Fruit fly (Drosophila melanogaster) whole organism, embryonic: ENCODE results near the gene CG15322.
A peak's percentile ranks its signal among the peaks of the same experiment; 100 is the strongest.

Experiments used
- CG10462 ChIP-seq: fragments of 200-800 bp; sonication (Bioruptor generic); optimal IDR thresholded peaks from 2 replicates; lab custom pipeline; 2016; ENCODE audit warnings: missing biosample characterization, missing genetic modification characterization
- CG11696 ChIP-seq: fragments of 200-800 bp; sonication (Bioruptor generic); IDR thresholded peaks from 2 replicates; pipeline ENCODE4 v1.3.6; 2022; ENCODE audit warnings: missing biosample characterization, missing genetic modification characterization
- CG12744 ChIP-seq: fragments of 200-800 bp; sonication (Bioruptor generic); optimal IDR thresholded peaks from 2 replicates; lab custom pipeline; 2016; ENCODE audit warnings: missing biosample characterization, missing genetic modification characterization
- CG13424 ChIP-seq: fragments of 200-800 bp; sonication (Bioruptor generic); optimal IDR thresholded peaks from 2 replicates; lab custom pipeline; 2019; ENCODE audit warnings: missing biosample characterization, mild to moderate bottlenecking, missing genetic modification characterization, moderate library complexity
- CG14667 ChIP-seq: fragments of 200-800 bp; sonication (Bioruptor generic); IDR thresholded peaks from 2 replicates; pipeline ENCODE4 v1.3.6; 2022; ENCODE audit warnings: missing biosample characterization, missing genetic modification characterization
- CG15269 ChIP-seq: fragments of 200-800 bp; sonication (Bioruptor generic); optimal IDR thresholded peaks from 2 replicates; lab custom pipeline; 2018; ENCODE audit warnings: missing biosample characterization, mild to moderate bottlenecking, missing genetic modification characterization, moderate library complexity
- CG2199 ChIP-seq: fragments of 200-800 bp; sonication (Bioruptor generic); IDR thresholded peaks from 3 replicates; pipeline ENCODE4 v1.3.6; 2022; ENCODE audit warnings: missing biosample characterization, missing genetic modification characterization
- CG30403 ChIP-seq: fragments of 200-800 bp; sonication (Bioruptor generic); optimal IDR thresholded peaks from 3 replicates; lab custom pipeline; 2016; ENCODE audit warnings: missing biosample characterization, missing genetic modification characterization
- CG31224 ChIP-seq: fragments of 200-800 bp; sonication (Bioruptor generic); IDR thresholded peaks from 2 replicates; pipeline ENCODE4 v1.3.6; 2022; ENCODE audit warnings: missing biosample characterization, missing genetic modification characterization
- CG33213 ChIP-seq: fragments of 200-800 bp; sonication (Bioruptor generic); optimal IDR thresholded peaks from 3 replicates; lab custom pipeline; 2016; ENCODE audit warnings: missing biosample characterization, missing genetic modification characterization
- CG43689 ChIP-seq: fragments of 200-800 bp; sonication (Bioruptor generic); IDR thresholded peaks from 2 replicates; pipeline ENCODE4 v1.3.6; 2022; ENCODE audit warnings: missing biosample characterization, missing genetic modification characterization
- CG7556 ChIP-seq: fragments of 200-800 bp; sonication (Bioruptor generic); optimal IDR thresholded peaks from 2 replicates; lab custom pipeline; 2017; ENCODE audit warnings: missing biosample characterization, mild to moderate bottlenecking, missing genetic modification characterization
- CG8765 ChIP-seq: fragments of 200-800 bp; sonication (Bioruptor generic); IDR thresholded peaks from 2 replicates; pipeline ENCODE4 v1.3.6; 2022; ENCODE audit warnings: missing biosample characterization, missing genetic modification characterization
- CG9797 ChIP-seq: fragments of 200-800 bp; sonication (Bioruptor generic); optimal IDR thresholded peaks from 3 replicates; lab custom pipeline; 2018; ENCODE audit warnings: missing biosample characterization, mild to moderate bottlenecking, missing genetic modification characterization
- D ChIP-seq, 2 experiments: fragments of 200-800 bp in 1 of 2; fragments of >200 bp in 1 of 2; sonication (Bioruptor generic) in 1 of 2; optimal IDR thresholded peaks; 2 replicates in 1 of 2; 3 replicates in 1 of 2; lab custom pipeline; 2017; ENCODE audit warnings: mild to moderate bottlenecking in 1 of 2, missing biosample characterization in 1 of 2, missing genetic modification characterization in 1 of 2, missing genetic modification reagents in 1 of 2
- Dad ChIP-seq: fragments of 200-800 bp; sonication (Bioruptor generic); optimal IDR thresholded peaks from 3 replicates; lab custom pipeline; 2016; ENCODE audit warnings: missing biosample characterization, missing genetic modification characterization
- Deaf1 ChIP-seq: fragments of 200-800 bp; optimal IDR thresholded peaks from 3 replicates; lab custom pipeline; 2019; ENCODE audit warnings: missing biosample characterization, mild to moderate bottlenecking, missing genetic modification characterization, moderate library complexity
- Dek ChIP-seq: fragments of 200-800 bp; sonication (Bioruptor generic); optimal IDR thresholded peaks from 3 replicates; lab custom pipeline; 2019; ENCODE audit warnings: missing biosample characterization, mild to moderate bottlenecking, missing genetic modification characterization, moderate library complexity
- Dfd ChIP-seq, 2 experiments: fragments of >200 bp; optimal IDR thresholded peaks; 2 replicates each; lab custom pipeline; 2017; ENCODE audit warnings: missing biosample characterization in 2 of 2, missing genetic modification characterization in 2 of 2
- GATAe ChIP-seq: fragments of 200-800 bp; sonication (Bioruptor generic); conservative IDR thresholded peaks from 2 replicates; pipeline ENCODE4 v1.3.6; 2022; ENCODE audit warnings: missing biosample characterization, missing genetic modification characterization
- NC2β ChIP-seq: fragments of 200-800 bp; sonication (Bioruptor generic); optimal IDR thresholded peaks from 2 replicates; lab custom pipeline; 2016; ENCODE audit warnings: missing biosample characterization, missing genetic modification characterization
- NfI ChIP-seq: fragments of 200-800 bp; sonication (Bioruptor generic); optimal IDR thresholded peaks from 3 replicates; lab custom pipeline; 2018; ENCODE audit warnings: missing biosample characterization, mild to moderate bottlenecking, missing genetic modification characterization, moderate library complexity
- Pdp1 ChIP-seq, 2 experiments: fragments of 200-800 bp; sonication (Bioruptor generic); optimal IDR thresholded peaks; 3 replicates each; lab custom pipeline; 2016; ENCODE audit warnings: missing biosample characterization in 2 of 2, missing genetic modification characterization in 2 of 2, mild to moderate bottlenecking in 1 of 2, moderate library complexity in 1 of 2
- Ptx1 ChIP-seq: fragments of 200-800 bp; sonication (Bioruptor generic); IDR thresholded peaks from 2 replicates; pipeline ENCODE4 v1.3.6; 2022; ENCODE audit warnings: missing biosample characterization, missing genetic modification characterization
- Sox100B ChIP-seq: fragments of 200-800 bp; sonication (Bioruptor generic); optimal IDR thresholded peaks from 3 replicates; lab custom pipeline; 2018; ENCODE audit warnings: missing biosample characterization, mild to moderate bottlenecking, missing genetic modification characterization
- bigmax ChIP-seq: fragments of 200-800 bp; sonication (Bioruptor generic); optimal IDR thresholded peaks from 2 replicates; lab custom pipeline; 2018; ENCODE audit warnings: missing biosample characterization, mild to moderate bottlenecking, missing genetic modification characterization
- bowl ChIP-seq: fragments of 200-800 bp; sonication (Bioruptor generic); IDR thresholded peaks from 2 replicates; pipeline ENCODE4 v1.3.6; 2022; ENCODE audit warnings: missing biosample characterization, missing genetic modification characterization
- chm ChIP-seq: fragments of 200-800 bp; sonication (Bioruptor generic); IDR thresholded peaks from 2 replicates; pipeline ENCODE4 v1.3.6; 2022; ENCODE audit warnings: missing biosample characterization, missing genetic modification characterization
- ci ChIP-seq: fragments of 200-800 bp; sonication (Bioruptor generic); IDR thresholded peaks from 3 replicates; pipeline ENCODE4 v1.3.6; 2022; ENCODE audit warnings: missing biosample characterization, missing genetic modification characterization
- exex ChIP-seq: fragments of 200-800 bp; sonication (Bioruptor generic); optimal IDR thresholded peaks from 4 replicates; lab custom pipeline; 2018; ENCODE audit warnings: missing biosample characterization, mild to moderate bottlenecking, missing genetic modification characterization, moderate library complexity
- fd3F ChIP-seq: fragments of 200-800 bp; sonication (Bioruptor generic); optimal IDR thresholded peaks from 2 replicates; lab custom pipeline; 2018; ENCODE audit warnings: missing biosample characterization, mild to moderate bottlenecking, missing genetic modification characterization, moderate library complexity
- gem ChIP-seq: fragments of 200-800 bp; sonication (Bioruptor generic); optimal IDR thresholded peaks from 2 replicates; lab custom pipeline; 2019; ENCODE audit warnings: missing biosample characterization, mild to moderate bottlenecking, missing genetic modification characterization, moderate library complexity
- h ChIP-seq: fragments of >200 bp; optimal IDR thresholded peaks from 2 replicates; lab custom pipeline; 2017
- ham ChIP-seq: fragments of 200-800 bp; sonication (Bioruptor generic); IDR thresholded peaks from 2 replicates; pipeline ENCODE4 v1.3.6; 2022; ENCODE audit warnings: missing biosample characterization, missing genetic modification characterization
- kah ChIP-seq: fragments of 200-800 bp; sonication (Bioruptor generic); optimal IDR thresholded peaks from 2 replicates; lab custom pipeline; 2018; ENCODE audit warnings: missing biosample characterization, mild to moderate bottlenecking, missing genetic modification characterization
- lbe ChIP-seq: fragments of 200-800 bp; sonication (Bioruptor generic); optimal IDR thresholded peaks from 2 replicates; lab custom pipeline; 2016; ENCODE audit warnings: missing biosample characterization, mild to moderate bottlenecking, missing genetic modification characterization
- maf-S ChIP-seq: fragments of 200-800 bp; sonication (Bioruptor generic); optimal IDR thresholded peaks from 2 replicates; lab custom pipeline; 2016; ENCODE audit warnings: missing biosample characterization, missing genetic modification characterization
- p53 ChIP-seq: fragments of 200-800 bp; sonication (Bioruptor generic); optimal IDR thresholded peaks from 2 replicates; lab custom pipeline; 2016; ENCODE audit warnings: missing biosample characterization, missing genetic modification characterization
- pan ChIP-seq, 4 experiments: fragments of >200 bp in 3 of 4; fragments of 200-800 bp in 1 of 4; sonication (Bioruptor generic) in 1 of 4; optimal IDR thresholded peaks in 3 of 4; IDR thresholded peaks in 1 of 4; 2 replicates each; pipeline versions ENCODE4 v1.3.6 to Lab custom; 2017 to 2022; ENCODE audit warnings: missing biosample characterization in 2 of 4, missing genetic modification characterization in 2 of 4, mixed read lengths in 1 of 4
- pfk ChIP-seq: fragments of 200-800 bp; sonication (Bioruptor generic); optimal IDR thresholded peaks from 2 replicates; lab custom pipeline; 2018; ENCODE audit warnings: missing biosample characterization, mild to moderate bottlenecking, missing genetic modification characterization, moderate library complexity
- ro ChIP-seq: fragments of 200-800 bp; sonication (Bioruptor generic); IDR thresholded peaks from 2 replicates; pipeline ENCODE4 v1.3.6; 2022; ENCODE audit warnings: missing biosample characterization, missing genetic modification characterization
- row ChIP-seq: fragments of 200-800 bp; sonication (Bioruptor generic); IDR thresholded peaks from 3 replicates; pipeline ENCODE4 v1.3.6; 2022; ENCODE audit warnings: missing biosample characterization, missing genetic modification characterization
- shn ChIP-seq: fragments of 200-800 bp; sonication (Bioruptor generic); optimal IDR thresholded peaks from 3 replicates; lab custom pipeline; 2016; ENCODE audit warnings: missing biosample characterization, missing genetic modification characterization
- sim ChIP-seq: fragments of 200-800 bp; sonication (Bioruptor generic); IDR thresholded peaks from 2 replicates; pipeline ENCODE4 v1.3.6; 2022; ENCODE audit warnings: missing biosample characterization, missing genetic modification characterization
- stc ChIP-seq: fragments of 200-800 bp; sonication (Bioruptor generic); IDR thresholded peaks from 2 replicates; pipeline ENCODE4 v1.3.6; 2022; ENCODE audit warnings: missing biosample characterization, missing genetic modification characterization
- sug ChIP-seq: fragments of 200-800 bp; optimal IDR thresholded peaks from 2 replicates; lab custom pipeline; 2019; ENCODE audit warnings: missing biosample characterization, mild to moderate bottlenecking, missing genetic modification characterization, moderate library complexity
- tna ChIP-seq: fragments of 200-800 bp; sonication (Bioruptor generic); IDR thresholded peaks from 2 replicates; pipeline ENCODE4 v1.3.6; 2022; ENCODE audit warnings: missing biosample characterization, missing genetic modification characterization; ENCODE audit not compliant: partially characterized antibody
- trem ChIP-seq: fragments of 200-800 bp; optimal IDR thresholded peaks from 3 replicates; lab custom pipeline; 2019; ENCODE audit warnings: missing biosample characterization, mild to moderate bottlenecking, missing genetic modification characterization, moderate library complexity
- ttk ChIP-seq: fragments of 200-800 bp; sonication (Bioruptor generic); IDR thresholded peaks from 2 replicates; pipeline ENCODE4 v2.1.2; 2022; ENCODE audit warnings: missing biosample characterization, missing genetic modification characterization
- twi ChIP-seq: fragments of 200-800 bp; optimal IDR thresholded peaks from 2 replicates; lab custom pipeline; 2019; ENCODE audit warnings: missing biosample characterization, mild to moderate bottlenecking, missing genetic modification characterization, moderate library complexity

Gene CG15322

DNA sequence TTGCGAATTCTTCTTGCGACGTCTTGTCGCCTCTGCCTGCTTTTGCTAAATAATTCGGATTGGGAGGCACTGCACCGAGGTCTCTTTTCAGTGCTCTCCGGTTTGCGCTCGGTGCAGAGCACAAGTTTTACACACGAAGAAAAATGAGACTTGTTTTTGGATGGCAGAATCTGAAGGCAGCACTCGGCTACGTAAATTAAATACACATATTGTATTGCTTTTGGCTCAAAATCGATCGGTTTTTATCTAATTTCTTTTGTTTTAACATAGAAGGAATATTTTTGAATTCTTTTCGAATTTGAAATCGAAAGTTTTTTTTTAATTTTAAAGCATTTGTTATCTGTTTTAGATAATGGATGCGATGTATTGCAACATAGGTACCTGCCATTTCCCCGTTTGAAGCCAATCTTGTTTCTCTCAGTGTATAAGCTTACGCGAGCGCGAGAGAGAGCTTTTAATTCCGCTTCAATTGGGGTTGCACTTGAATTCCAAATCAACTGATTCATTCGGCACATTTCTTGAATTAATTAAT lies 40.2 kb downstream of the CG15322 start, which contains the start of gene AnxB10 (continued):
- TF ChIP-seq CG13424 (tag; lab: Kevin White, UChicago) (peak; percentile 72), ci (GFP tag; lab: Robert Waterston, UW) (no peak), trem (tag; lab: Kevin White, UChicago) (no peak), sug (tag; lab: Kevin White, UChicago) (peak; percentile 4), Deaf1 (peak; percentile 42), stc (GFP tag; lab: Robert Waterston, UW) (0 out of 2 replicates have a peak, but pooled peaks have one; percentile 52), kah (GFP tag; lab: Kevin White, UChicago) (no peak), pan (optimal IDR thresholded peaks at IDR 0.05; lab: Kevin White, UChicago) (no peak), pan (GFP tag; optimal IDR thresholded peaks at IDR 0.05 in 1 of 2, IDR thresholded peaks at IDR 0.05 in 1 of 2) (peak in 1 of 2 experiments; percentile 66), CG7556 (GFP tag; lab: Kevin White, UChicago) (peak; percentile 58), CG33213 (GFP tag; lab: Kevin White, UChicago) (no peak), CG43689 (GFP tag; lab: Robert Waterston, UW) (0 out of 2 replicates have a peak, but pooled peaks have one; percentile 24), CG31224 (GFP tag; lab: Robert Waterston, UW) (0 out of 2 replicates have a peak, but pooled peaks have one; percentile 25), bigmax (GFP tag; lab: Kevin White, UChicago) (no peak), CG10462 (no peak), CG30403 (GFP tag; lab: Kevin White, UChicago) (peak; percentile 65), exex (no peak), Ptx1 (GFP tag; lab: Robert Waterston, UW) (peak; percentile 69), Sox100B (peak; percentile 82), twi (tag; lab: Kevin White, UChicago) (no peak), Dad (GFP tag; lab: Kevin White, UChicago) (peak; percentile 12), GATAe (GFP tag; lab: Robert Waterston, UW) (no peak), Pdp1 (GFP tag; optimal IDR thresholded peaks at IDR 0.05; lab: Kevin White, UChicago) (peak; percentile 37 to 58), fd3F (GFP tag; lab: Kevin White, UChicago) (no peak), CG9797 (GFP tag; lab: Kevin White, UChicago) (no peak), maf-S (GFP tag; lab: Kevin White, UChicago) (peak; percentile 12), h (no peak), CG2199 (GFP tag; lab: Robert Waterston, UW) (no peak), CG12744 (GFP tag; lab: Kevin White, UChicago) (no peak), bowl (peak; percentile 61; the same call in 1 of the 2 replicates), lbe (GFP tag; lab: Kevin White, UChicago) (peak; percentile 82), NC2β (peak; percentile 8), CG8765 (GFP tag; lab: Robert Waterston, UW) (no peak), ham (GFP tag; lab: Robert Waterston, UW) (no peak), row (GFP tag; lab: Robert Waterston, UW) (peak; percentile 58), Dfd (GFP tag; optimal IDR thresholded peaks at IDR 0.05; lab: Kevin White, UChicago) (no peak), D (optimal IDR thresholded peaks at IDR 0.05; lab: Kevin White, UChicago) (no peak), D (GFP tag; optimal IDR thresholded peaks at IDR 0.05; lab: Kevin White, UChicago) (peak; percentile 49), sim (GFP tag; lab: Robert Waterston, UW) (no peak; the same call in 1 of the 2 replicates), Dek (tag; lab: Kevin White, UChicago) (peak; percentile 26), CG11696 (no peak), chm (GFP tag; lab: Robert Waterston, UW) (no peak), pfk (GFP tag; lab: Kevin White, UChicago) (no peak), CG15269 (peak; percentile 55), gem (tag; lab: Kevin White, UChicago) (peak; percentile 74), ro (GFP tag; lab: Robert Waterston, UW) (no peak), NfI (peak; percentile 37), tna (GFP tag; lab: Robert Waterston, UW) (no peak), p53 (GFP tag; lab: Kevin White, UChicago) (no peak), shn (GFP tag; lab: Kevin White, UChicago) (no peak), CG14667 (GFP tag; lab: Robert Waterston, UW) (0 out of 2 replicates have a peak, but pooled peaks have one; percentile 17), ttk (GFP tag; lab: Robert Waterston, UW) (peak; percentile 59)
